Fruit fly (Drosophila melanogaster) whole organism, embryonic: ENCODE measurements around the gene Nasp.

ENCODE experiments used
- CG10543 ChIP-seq: fragments of 200-800 bp; sonication (Bioruptor generic); optimal IDR thresholded peaks from 3 replicates; lab custom pipeline; 2017; ENCODE audit warnings: missing biosample characterization, mild to moderate bottlenecking, missing genetic modification characterization, moderate library complexity
- CG12744 ChIP-seq: fragments of 200-800 bp; sonication (Bioruptor generic); optimal IDR thresholded peaks from 2 replicates; lab custom pipeline; 2016; ENCODE audit warnings: missing biosample characterization, missing genetic modification characterization
- CG14050 ChIP-seq: fragments of 200-800 bp; sonication (Bioruptor generic); IDR thresholded peaks from 3 replicates; pipeline ENCODE4 v1.3.6; 2022; ENCODE audit warnings: missing biosample characterization, missing genetic modification characterization
- CG15479 ChIP-seq: fragments of 200-800 bp; sonication (Bioruptor generic); optimal IDR thresholded peaks from 3 replicates; lab custom pipeline; 2019; ENCODE audit warnings: missing biosample characterization, mild to moderate bottlenecking, missing genetic modification characterization, moderate library complexity
- CG15601 ChIP-seq: fragments of 200-800 bp; sonication (Bioruptor generic); optimal IDR thresholded peaks from 3 replicates; lab custom pipeline; 2019; ENCODE audit warnings: missing biosample characterization, mild to moderate bottlenecking, missing genetic modification characterization, moderate library complexity
- Neu2 ChIP-seq: fragments of 200-800 bp; sonication (Bioruptor generic); optimal IDR thresholded peaks from 3 replicates; lab custom pipeline; 2016; ENCODE audit warnings: missing biosample characterization, missing genetic modification characterization, borderline replicate concordance
- crc ChIP-seq: fragments of 200-800 bp; sonication (Bioruptor generic); optimal IDR thresholded peaks from 2 replicates; lab custom pipeline; 2016; ENCODE audit warnings: missing biosample characterization, missing genetic modification characterization
- fd3F ChIP-seq: fragments of 200-800 bp; sonication (Bioruptor generic); optimal IDR thresholded peaks from 2 replicates; lab custom pipeline; 2018; ENCODE audit warnings: missing biosample characterization, mild to moderate bottlenecking, missing genetic modification characterization, moderate library complexity
- lola ChIP-seq, 3 experiments: fragments of >200 bp in 2 of 3; fragments of 200-800 bp in 1 of 3; sonication (Bioruptor generic) in 1 of 3; optimal IDR thresholded peaks; 2 replicates each; lab custom pipeline; 2017 to 2019; ENCODE audit warnings: missing biosample characterization in 3 of 3, missing genetic modification characterization in 3 of 3, mild to moderate bottlenecking in 1 of 3, moderate library complexity in 1 of 3
- sens-2 ChIP-seq: fragments of 200-800 bp; sonication (Bioruptor generic); IDR thresholded peaks from 2 replicates; pipeline ENCODE4 v1.3.6; 2022; ENCODE audit warnings: missing biosample characterization, missing genetic modification characterization
- seq ChIP-seq: fragments of 200-800 bp; sonication (Bioruptor generic); IDR thresholded peaks from 2 replicates; pipeline ENCODE4 v1.3.6; 2022; ENCODE audit warnings: missing biosample characterization, missing genetic modification characterization
- ttk ChIP-seq: fragments of 200-800 bp; sonication (Bioruptor generic); IDR thresholded peaks from 2 replicates; pipeline ENCODE4 v2.1.2; 2022; ENCODE audit warnings: missing biosample characterization, missing genetic modification characterization
- wek ChIP-seq: fragments of 200-800 bp; sonication (Bioruptor generic); optimal IDR thresholded peaks from 3 replicates; lab custom pipeline; 2018; ENCODE audit warnings: missing biosample characterization, mild to moderate bottlenecking, missing genetic modification characterization, moderate library complexity
- wor ChIP-seq: fragments of 200-800 bp; sonication (Bioruptor generic); IDR thresholded peaks from 2 replicates; pipeline ENCODE4 v1.3.6; 2022; ENCODE audit warnings: missing biosample characterization, missing genetic modification characterization

DNA sequence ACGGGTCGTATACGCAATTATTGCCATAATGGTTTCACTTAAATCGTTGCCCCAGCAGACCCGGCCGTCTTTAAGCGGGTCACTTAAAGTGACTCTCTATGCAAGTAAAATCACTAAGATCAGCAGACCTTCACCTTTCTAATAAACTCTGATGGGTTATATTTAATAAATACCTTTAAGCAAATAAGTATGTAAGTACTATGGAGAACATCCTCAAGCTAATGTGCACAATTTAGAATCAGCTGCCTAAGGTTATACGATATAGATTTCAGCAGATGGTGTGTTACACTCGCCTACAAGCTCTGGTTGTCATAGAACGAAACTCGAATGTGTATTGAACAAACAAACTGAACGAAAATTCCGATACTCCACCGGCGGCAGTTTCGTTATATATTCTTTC is 21.5 kb downstream of the Nasp start, which contains the start of gene CG8236:
- TF ChIP-seq ttk (GFP tag; lab: Robert Waterston, UW) (no peak), CG15479 (GFP tag; lab: Kevin White, UChicago) (no peak), lola (GFP tag; optimal IDR thresholded peaks at IDR 0.05; lab: Kevin White, UChicago) (no peak), wek (GFP tag; lab: Kevin White, UChicago) (no peak), crc (GFP tag; lab: Kevin White, UChicago) (no peak), CG12744 (GFP tag; lab: Kevin White, UChicago) (no peak), seq (no peak), CG10543 (no peak), wor (GFP tag; lab: Robert Waterston, UW) (no peak), CG14050 (GFP tag; lab: Robert Waterston, UW) (no peak), fd3F (GFP tag; lab: Kevin White, UChicago) (no peak), Neu2 (GFP tag; lab: Kevin White, UChicago) (no peak), sens-2 (no peak), CG15601 (tag; lab: Kevin White, UChicago) (no peak)
